Worm (Caenorhabditis elegans): ENCODE data around the gene str-246.
A peak's percentile ranks its signal among the peaks of the same experiment; 100 is the strongest.
"Not testable (repeated sequence)": the region's sequence is repeated elsewhere in the genome, so short reads cannot be mapped to it uniquely, and the experiment has no call there.

str-246 gene

DNA sequence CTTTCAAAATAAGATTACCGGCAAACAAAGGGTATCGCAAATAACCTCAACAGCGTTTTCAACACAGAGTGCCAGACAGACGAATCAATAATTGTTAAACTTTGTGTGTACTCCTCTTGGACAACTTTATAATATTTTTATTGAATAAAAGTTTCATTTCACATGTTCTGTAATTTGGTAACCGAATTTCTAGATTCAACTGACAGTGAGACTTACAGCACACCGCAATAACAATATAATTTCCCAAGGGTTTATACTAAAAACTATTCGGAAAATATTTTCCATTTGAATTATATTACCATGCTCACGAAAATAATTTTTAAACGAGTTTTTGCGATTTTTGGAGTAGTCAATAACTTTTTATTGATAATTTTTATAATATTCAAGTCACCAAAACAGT lies at the start of gene str-246:
TSS of gene str-246 (plus strand) at position 301 of the 400 bp plus-strand sequence.
- no peak for TF ChIP-seq sea-1 (GFP tag; conservative IDR thresholded peaks at IDR 0.05)
- no peak for TF ChIP-seq F13C5.2 (tag; optimal IDR thresholded peaks at IDR 0.05)
- TF ChIP-seq B0310.2 (tag; optimal IDR thresholded peaks at IDR 0.05), result no peak
- no peak for TF ChIP-seq hmg-4 (GFP tag; optimal IDR thresholded peaks at IDR 0.05)
- no peak for TF ChIP-seq ceh-36 (tag; optimal IDR thresholded peaks at IDR 0.05)
- TF ChIP-seq hmbx-1 (tag; optimal IDR thresholded peaks at IDR 0.05), result no peak
- no peak for TF ChIP-seq ets-7 (tag; optimal IDR thresholded peaks at IDR 0.05)
- no peak for TF ChIP-seq pes-1 (GFP tag; IDR thresholded peaks at IDR 0.05)
- no peak for TF ChIP-seq ceh-13 (GFP tag; optimal IDR thresholded peaks at IDR 0.05)
- TF ChIP-seq hnd-1 (tag; optimal IDR thresholded peaks at IDR 0.05), result no peak
- TF ChIP-seq aly-1 (tag; optimal IDR thresholded peaks at IDR 0.05), result no peak
- no peak for TF ChIP-seq scrt-1 (GFP tag; IDR thresholded peaks at IDR 0.05)
- TF ChIP-seq tbx-37 (GFP tag; conservative IDR thresholded peaks at IDR 0.05), result no peak

DNA sequence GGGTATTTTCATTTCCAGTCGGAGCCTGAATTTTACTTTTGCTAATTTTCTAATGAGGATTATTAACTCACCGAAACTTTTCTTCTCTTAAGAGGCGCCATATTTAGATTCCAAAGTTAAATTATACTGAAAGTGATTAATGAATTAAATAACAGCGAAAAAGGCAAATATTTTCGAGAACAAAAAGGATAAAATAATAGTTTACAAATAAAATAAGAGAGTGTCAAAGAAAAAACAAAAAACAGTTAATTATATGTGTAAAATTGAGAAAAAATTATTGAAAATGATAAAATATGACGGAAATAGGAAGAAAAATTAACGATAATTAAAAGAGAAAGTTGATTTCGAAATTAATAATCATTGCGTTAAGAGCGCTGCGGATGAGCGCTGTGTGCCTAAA lies 48.2 kb upstream of the str-246 start, which contains the start of gene Y48A6B.8:
TSS of gene Y48A6B.8 (minus strand) at position 101 of the 400 bp plus-strand sequence.
- not testable (repeated sequence) for TF ChIP-seq ceh-36 (tag; optimal IDR thresholded peaks at IDR 0.05); hnd-1 (tag; optimal IDR thresholded peaks at IDR 0.05); scrt-1 (GFP tag; IDR thresholded peaks at IDR 0.05)

DNA sequence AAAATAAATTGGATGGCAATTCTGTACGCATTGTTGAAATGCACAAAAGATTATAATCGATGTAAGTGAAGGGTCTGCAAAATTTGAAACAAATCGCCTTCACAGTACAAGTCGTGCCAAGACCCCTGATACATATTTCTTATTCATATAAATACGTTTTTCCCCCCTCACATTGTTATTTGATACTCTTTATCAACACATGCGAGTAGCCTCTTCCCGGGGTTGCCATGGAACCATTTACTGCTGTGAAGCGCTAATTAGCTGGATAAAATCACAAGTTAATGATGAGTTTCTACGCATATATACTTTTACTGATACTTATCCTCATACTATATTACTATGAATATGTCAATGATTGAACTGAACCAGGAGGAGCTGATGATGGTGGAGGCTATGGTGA lies 46.2 kb upstream of the str-246 start, which contains the start of gene Y48A6B.14:
TSS of gene Y48A6B.14 (plus strand) at position 301 of the 400 bp plus-strand sequence.
- TF ChIP-seq aly-1 (tag; optimal IDR thresholded peaks at IDR 0.05), result no peak
- TF ChIP-seq ama-1 (optimal IDR thresholded peaks at IDR 0.05), result no peak
- no peak for TF ChIP-seq ceh-36 (tag; optimal IDR thresholded peaks at IDR 0.05)
- no peak for TF ChIP-seq flt-1 (GFP tag; IDR thresholded peaks at IDR 0.05)
- no peak for TF ChIP-seq scrt-1 (GFP tag; IDR thresholded peaks at IDR 0.05)
- TF ChIP-seq tbx-37 (GFP tag; conservative IDR thresholded peaks at IDR 0.05), result no peak
- no peak for TF ChIP-seq sea-1 (GFP tag; conservative IDR thresholded peaks at IDR 0.05)
- TF ChIP-seq pes-1 (GFP tag; IDR thresholded peaks at IDR 0.05), result no peak
- TF ChIP-seq ceh-13 (GFP tag; optimal IDR thresholded peaks at IDR 0.05), result no peak
- TF ChIP-seq B0310.2 (tag; optimal IDR thresholded peaks at IDR 0.05), result no peak
- TF ChIP-seq tra-4 (tag; optimal IDR thresholded peaks at IDR 0.05), result no peak
- no peak for TF ChIP-seq hmbx-1 (tag; optimal IDR thresholded peaks at IDR 0.05)
- TF ChIP-seq F13C5.2 (tag; optimal IDR thresholded peaks at IDR 0.05), result no peak

DNA sequence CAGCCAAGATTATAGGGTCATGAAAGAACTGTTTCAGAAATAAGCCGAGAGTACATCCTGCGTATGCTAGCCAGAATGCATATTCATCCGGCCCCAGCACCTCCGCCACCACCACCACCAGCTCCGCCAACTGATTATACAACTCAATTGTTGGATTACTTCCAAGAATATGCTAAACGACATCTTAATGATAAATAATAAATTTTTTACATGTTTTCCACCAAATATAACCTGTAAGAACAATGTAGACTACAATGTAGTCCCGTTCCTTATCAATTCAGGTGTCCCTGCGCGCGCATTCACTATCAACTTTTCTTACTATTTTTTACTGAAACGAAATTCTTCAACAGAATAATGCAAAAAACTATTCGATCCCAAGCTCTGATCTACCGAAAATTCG lies 44.6 kb upstream of the str-246 start, which contains the start of gene Y48A6B.9:
TSS of gene Y48A6B.9 (plus strand) at position 301 of the 400 bp plus-strand sequence.
- TF ChIP-seq hnd-1 (tag; optimal IDR thresholded peaks at IDR 0.05) (no peak), tra-4 (tag; optimal IDR thresholded peaks at IDR 0.05) (no peak), hmbx-1 (tag; optimal IDR thresholded peaks at IDR 0.05) (no peak), ets-7 (tag; optimal IDR thresholded peaks at IDR 0.05) (no peak), aly-1 (tag; optimal IDR thresholded peaks at IDR 0.05) (no peak), F13C5.2 (tag; optimal IDR thresholded peaks at IDR 0.05) (no peak), hmg-4 (GFP tag; optimal IDR thresholded peaks at IDR 0.05) (no peak), pes-1 (GFP tag; IDR thresholded peaks at IDR 0.05) (no peak), scrt-1 (GFP tag; IDR thresholded peaks at IDR 0.05) (no peak), flt-1 (GFP tag; IDR thresholded peaks at IDR 0.05) (no peak), ceh-36 (tag; optimal IDR thresholded peaks at IDR 0.05) (no peak)

DNA sequence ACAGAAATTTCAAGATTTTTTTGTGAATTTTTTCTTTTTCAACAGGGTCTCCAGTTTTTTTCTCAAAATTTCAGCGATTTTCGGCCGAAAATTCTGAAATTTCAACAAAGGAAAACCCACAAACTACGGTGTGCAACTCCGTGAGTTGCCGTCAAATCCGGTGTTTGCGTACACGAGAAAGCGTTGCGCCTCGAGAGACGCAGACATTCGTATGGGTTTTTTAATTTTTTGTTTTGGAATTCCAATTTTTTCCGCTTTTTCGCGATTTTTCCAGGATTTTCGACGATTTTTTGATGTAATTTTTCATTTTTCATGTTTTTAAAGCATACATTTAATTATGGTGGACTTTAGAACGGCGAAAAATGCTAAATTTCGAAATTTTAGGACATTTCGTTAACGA lies 41.4 kb upstream of the str-246 start:
- no peak for TF ChIP-seq ets-7 (tag; optimal IDR thresholded peaks at IDR 0.05)
- no peak for TF ChIP-seq ceh-13 (GFP tag; optimal IDR thresholded peaks at IDR 0.05)
- no peak for TF ChIP-seq tbx-11 (GFP tag; IDR thresholded peaks at IDR 0.05)
- TF ChIP-seq tbx-37 (GFP tag; conservative IDR thresholded peaks at IDR 0.05), result no peak
- TF ChIP-seq B0310.2 (tag; optimal IDR thresholded peaks at IDR 0.05), result no peak
- TF ChIP-seq tra-4 (tag; optimal IDR thresholded peaks at IDR 0.05), result no peak
- TF ChIP-seq scrt-1 (GFP tag; IDR thresholded peaks at IDR 0.05), result no peak
- TF ChIP-seq flt-1 (GFP tag; IDR thresholded peaks at IDR 0.05), result 0 out of 2 replicates have a peak, but pooled peaks have one; percentile 7
- TF ChIP-seq ceh-36 (tag; optimal IDR thresholded peaks at IDR 0.05), result no peak
- TF ChIP-seq sea-1 (GFP tag; conservative IDR thresholded peaks at IDR 0.05), result no peak
- no peak for TF ChIP-seq ama-1 (optimal IDR thresholded peaks at IDR 0.05)
- TF ChIP-seq F13C5.2 (tag; optimal IDR thresholded peaks at IDR 0.05), result peak; percentile 67
- TF ChIP-seq hmg-4 (GFP tag; optimal IDR thresholded peaks at IDR 0.05), result no peak

DNA sequence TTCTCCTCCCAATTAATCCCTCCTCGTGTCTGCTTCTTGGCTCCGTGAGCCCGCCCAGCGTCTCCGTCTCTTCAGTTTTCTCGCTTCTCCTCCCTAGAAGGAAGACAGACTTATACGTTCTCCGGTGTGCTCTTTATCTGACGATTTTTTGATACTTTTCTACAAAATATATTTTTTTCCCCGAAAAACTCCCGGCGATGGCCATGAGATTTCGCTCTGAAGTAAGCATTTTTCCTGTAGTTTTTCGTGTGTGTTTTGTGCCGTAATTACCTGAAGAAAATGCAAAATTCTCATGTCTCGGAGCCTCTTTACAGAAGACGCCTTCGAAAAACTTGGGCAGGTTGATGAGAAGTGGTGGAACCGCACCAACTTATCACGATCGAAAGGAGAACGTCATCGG lies 40.9 kb upstream of the str-246 start, which contains the start of gene spat-2:
TSS of gene spat-2 (plus strand) at position 301 of the 400 bp plus-strand sequence.
- TF ChIP-seq B0310.2 (tag; optimal IDR thresholded peaks at IDR 0.05) (no peak), ets-7 (tag; optimal IDR thresholded peaks at IDR 0.05) (no peak)

DNA sequence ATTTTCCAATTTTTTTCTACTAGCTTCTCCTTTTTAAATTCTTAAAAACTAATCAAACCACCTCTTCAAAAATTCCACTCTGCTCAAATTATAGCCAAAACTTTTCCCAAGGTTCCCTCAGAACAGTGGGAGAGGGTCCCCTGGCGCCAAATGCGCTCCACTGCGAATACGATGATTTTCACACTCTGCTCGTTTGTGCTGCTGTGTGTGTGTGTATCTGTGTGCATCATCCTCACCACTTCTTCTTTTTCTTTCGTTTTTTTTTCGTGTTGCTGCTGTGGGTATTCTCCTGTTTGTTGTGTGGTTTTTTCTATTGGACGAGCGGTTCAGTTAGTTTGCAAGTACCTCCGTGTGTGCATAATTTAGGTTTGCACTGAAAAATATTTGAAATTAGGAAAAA lies 38.3 kb upstream of the str-246 start:
- TF ChIP-seq ceh-36 (tag; optimal IDR thresholded peaks at IDR 0.05), result no peak
- TF ChIP-seq ama-1 (optimal IDR thresholded peaks at IDR 0.05), result no peak
- no peak for TF ChIP-seq ceh-13 (GFP tag; optimal IDR thresholded peaks at IDR 0.05)
- TF ChIP-seq hmbx-1 (tag; optimal IDR thresholded peaks at IDR 0.05), result no peak
- no peak for TF ChIP-seq tbx-37 (GFP tag; conservative IDR thresholded peaks at IDR 0.05)

DNA sequence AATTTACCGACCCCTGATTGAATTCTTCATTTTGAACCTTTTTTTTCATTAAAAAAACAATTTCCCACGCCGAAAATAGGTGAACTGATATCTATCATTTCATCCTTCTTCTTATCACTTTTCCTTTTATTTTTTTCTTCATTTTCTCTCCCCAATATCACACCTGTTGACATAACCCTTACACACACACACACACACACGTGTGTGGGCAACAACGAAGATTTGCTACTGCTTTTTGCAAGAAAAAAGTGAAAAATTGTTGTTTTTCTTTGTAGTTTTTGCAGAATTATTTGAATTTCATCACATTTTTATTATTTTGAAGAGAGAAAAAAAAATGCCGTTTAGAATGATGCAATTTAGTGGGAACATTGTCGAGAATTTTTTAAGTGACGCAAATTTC lies 36.9 kb upstream of the str-246 start:
- TF ChIP-seq B0310.2 (tag; optimal IDR thresholded peaks at IDR 0.05), result no peak

DNA sequence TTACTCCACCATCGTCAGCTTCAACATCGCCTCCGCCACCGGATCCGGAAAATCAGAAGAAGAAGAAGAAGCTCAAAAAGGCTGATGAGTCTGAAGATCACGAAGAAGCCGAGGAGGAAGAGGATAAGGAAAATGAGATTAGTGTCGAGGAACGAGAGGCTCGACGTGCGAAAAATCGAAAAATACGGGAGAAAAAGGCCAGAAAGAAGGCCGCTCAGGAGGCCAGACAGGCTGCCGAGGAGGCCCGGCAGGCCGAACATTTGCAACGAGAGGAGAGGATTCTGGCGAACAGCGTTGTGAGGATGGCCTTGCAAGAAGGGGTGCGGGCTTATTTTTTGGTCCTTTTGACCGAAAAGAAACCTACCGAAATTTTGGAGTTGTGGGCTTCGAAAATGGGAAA lies 32.3 kb upstream of the str-246 start:
- TF ChIP-seq sea-1 (GFP tag; conservative IDR thresholded peaks at IDR 0.05) (no peak), hmg-4 (GFP tag; optimal IDR thresholded peaks at IDR 0.05) (no peak), flt-1 (GFP tag; IDR thresholded peaks at IDR 0.05) (no peak), hmbx-1 (tag; optimal IDR thresholded peaks at IDR 0.05) (no peak), ceh-13 (GFP tag; optimal IDR thresholded peaks at IDR 0.05) (no peak), B0310.2 (tag; optimal IDR thresholded peaks at IDR 0.05) (no peak), tbx-37 (GFP tag; conservative IDR thresholded peaks at IDR 0.05) (no peak), ets-7 (tag; optimal IDR thresholded peaks at IDR 0.05) (no peak), scrt-1 (GFP tag; IDR thresholded peaks at IDR 0.05) (no peak)
